Fruit fly (Drosophila melanogaster) whole organism, embryonic: ENCODE results near the gene CG4456.

ENCODE experiments used
- ATbp ChIP-seq: fragments of 200-800 bp; sonication (Bioruptor generic); optimal IDR thresholded peaks from 2 replicates; lab custom pipeline; 2017; ENCODE audit warnings: missing biosample characterization, mild to moderate bottlenecking, missing genetic modification characterization, missing genetic modification reagents
- Ada2b ChIP-seq: fragments of 200-800 bp; sonication (Bioruptor generic); IDR thresholded peaks from 2 replicates; pipeline ENCODE4 v1.3.6; 2022; ENCODE audit warnings: missing biosample characterization, missing genetic modification characterization
- B-H2 ChIP-seq: fragments of 200-800 bp; sonication (Bioruptor generic); optimal IDR thresholded peaks from 2 replicates; lab custom pipeline; 2018; ENCODE audit warnings: missing biosample characterization, mild to moderate bottlenecking, missing genetic modification characterization
- CG10209 ChIP-seq: fragments of 200-800 bp; sonication (Bioruptor generic); optimal IDR thresholded peaks from 3 replicates; lab custom pipeline; 2017; ENCODE audit warnings: missing biosample characterization, mild to moderate bottlenecking, missing genetic modification characterization, missing genetic modification reagents
- CG11398 ChIP-seq: fragments of 200-800 bp; sonication (Bioruptor generic); optimal IDR thresholded peaks from 2 replicates; lab custom pipeline; 2016; ENCODE audit warnings: missing biosample characterization, missing genetic modification characterization
- CG13624 ChIP-seq: fragments of 200-800 bp; sonication (Bioruptor generic); optimal IDR thresholded peaks from 2 replicates; lab custom pipeline; 2016; ENCODE audit warnings: missing biosample characterization, missing genetic modification characterization
- CG2199 ChIP-seq: fragments of 200-800 bp; sonication (Bioruptor generic); IDR thresholded peaks from 3 replicates; pipeline ENCODE4 v1.3.6; 2022; ENCODE audit warnings: missing biosample characterization, missing genetic modification characterization
- CG2875 ChIP-seq: fragments of 200-800 bp; sonication (Bioruptor generic); optimal IDR thresholded peaks from 2 replicates; lab custom pipeline; 2017; ENCODE audit warnings: missing biosample characterization, mild to moderate bottlenecking, missing genetic modification characterization, missing genetic modification reagents
- CG30403 ChIP-seq: fragments of 200-800 bp; sonication (Bioruptor generic); optimal IDR thresholded peaks from 3 replicates; lab custom pipeline; 2016; ENCODE audit warnings: missing biosample characterization, missing genetic modification characterization
- CG3065 ChIP-seq: fragments of 200-800 bp; sonication (Bioruptor generic); optimal IDR thresholded peaks from 2 replicates; lab custom pipeline; 2016; ENCODE audit warnings: missing biosample characterization, missing genetic modification characterization
- CG31441 ChIP-seq: fragments of 200-800 bp; sonication (Bioruptor generic); IDR thresholded peaks from 2 replicates; pipeline ENCODE4 v1.3.6; 2022; ENCODE audit warnings: missing biosample characterization, missing genetic modification characterization
- CG3163 ChIP-seq: fragments of 200-800 bp; sonication (Bioruptor generic); optimal IDR thresholded peaks from 3 replicates; lab custom pipeline; 2016; ENCODE audit warnings: missing biosample characterization, missing genetic modification characterization
- CG33557 ChIP-seq: fragments of 200-800 bp; sonication (Bioruptor generic); optimal IDR thresholded peaks from 2 replicates; lab custom pipeline; 2019; ENCODE audit warnings: missing biosample characterization, mild to moderate bottlenecking, missing genetic modification characterization, moderate library complexity
- CG4282 ChIP-seq: fragments of 200-800 bp; sonication (Bioruptor generic); optimal IDR thresholded peaks from 2 replicates; lab custom pipeline; 2016; ENCODE audit warnings: missing biosample characterization, missing genetic modification characterization
- CG4707 ChIP-seq: fragments of 200-800 bp; sonication (Bioruptor generic); optimal IDR thresholded peaks from 2 replicates; lab custom pipeline; 2018; ENCODE audit warnings: missing biosample characterization, mild to moderate bottlenecking, missing genetic modification characterization, moderate library complexity
- CG7372 ChIP-seq: fragments of 200-800 bp; sonication (Bioruptor generic); IDR thresholded peaks from 2 replicates; pipeline ENCODE4 v1.3.6; 2022; ENCODE audit warnings: missing biosample characterization, missing genetic modification characterization
- CG8290 ChIP-seq, 3 experiments: fragments of 200-800 bp; sonication (Bioruptor generic); optimal IDR thresholded peaks; 2 replicates each; lab custom pipeline; 2016 to 2019; ENCODE audit warnings: missing biosample characterization in 3 of 3, missing genetic modification characterization in 3 of 3, mild to moderate bottlenecking in 2 of 3, moderate library complexity in 1 of 3
- CHES-1-like ChIP-seq: fragments of 200-800 bp; sonication (Bioruptor generic); optimal IDR thresholded peaks from 2 replicates; lab custom pipeline; 2016; ENCODE audit warnings: missing biosample characterization, missing genetic modification characterization
- CrebB ChIP-seq: fragments of 200-800 bp; sonication (Bioruptor generic); optimal IDR thresholded peaks from 3 replicates; lab custom pipeline; 2018; ENCODE audit warnings: missing biosample characterization, mild to moderate bottlenecking, missing genetic modification characterization
- D19A ChIP-seq: fragments of 200-800 bp; optimal IDR thresholded peaks from 3 replicates; lab custom pipeline; 2019; ENCODE audit warnings: missing biosample characterization, mild to moderate bottlenecking, missing genetic modification characterization, moderate library complexity
- Fer1 ChIP-seq: fragments of 200-800 bp; sonication (Bioruptor generic); optimal IDR thresholded peaks from 2 replicates; lab custom pipeline; 2017; ENCODE audit warnings: missing biosample characterization, mild to moderate bottlenecking, missing genetic modification characterization
- HmgD ChIP-seq: fragments of 200-800 bp; sonication (Bioruptor generic); optimal IDR thresholded peaks from 3 replicates; lab custom pipeline; 2016; ENCODE audit warnings: missing biosample characterization, missing genetic modification characterization
- HmgZ ChIP-seq: fragments of 200-800 bp; sonication (Bioruptor generic); optimal IDR thresholded peaks from 2 replicates; lab custom pipeline; 2018; ENCODE audit warnings: missing biosample characterization, mild to moderate bottlenecking, missing genetic modification characterization
- Mes4 ChIP-seq: fragments of 200-800 bp; sonication (Bioruptor generic); optimal IDR thresholded peaks from 2 replicates; lab custom pipeline; 2016; ENCODE audit warnings: missing biosample characterization, missing genetic modification characterization
- NC2α ChIP-seq: fragments of 200-800 bp; sonication (Bioruptor generic); optimal IDR thresholded peaks from 2 replicates; lab custom pipeline; 2016; ENCODE audit warnings: missing biosample characterization, missing genetic modification characterization
- NFAT ChIP-seq: fragments of 200-800 bp; sonication (Bioruptor generic); IDR thresholded peaks from 2 replicates; pipeline ENCODE4 v1.3.6; 2022; ENCODE audit warnings: missing biosample characterization, missing genetic modification characterization
- Nf-YB ChIP-seq: fragments of 200-800 bp; sonication (Bioruptor generic); optimal IDR thresholded peaks from 3 replicates; lab custom pipeline; 2019; ENCODE audit warnings: missing biosample characterization, mild to moderate bottlenecking, missing genetic modification characterization, moderate library complexity
- NfI ChIP-seq: fragments of 200-800 bp; sonication (Bioruptor generic); optimal IDR thresholded peaks from 3 replicates; lab custom pipeline; 2018; ENCODE audit warnings: missing biosample characterization, mild to moderate bottlenecking, missing genetic modification characterization, moderate library complexity
- PHDP ChIP-seq: fragments of 200-800 bp; sonication (Bioruptor generic); optimal IDR thresholded peaks from 3 replicates; lab custom pipeline; 2018; ENCODE audit warnings: missing biosample characterization, mild to moderate bottlenecking, missing genetic modification characterization, moderate library complexity
- bsh ChIP-seq, 2 experiments: fragments of 200-800 bp; sonication (Bioruptor generic); optimal IDR thresholded peaks; 2 replicates each; lab custom pipeline; 2017 to 2018; ENCODE audit warnings: mild to moderate bottlenecking in 2 of 2, missing biosample characterization in 2 of 2, missing genetic modification characterization in 2 of 2, moderate library complexity in 1 of 2
- cato ChIP-seq: fragments of 200-800 bp; sonication (Bioruptor generic); optimal IDR thresholded peaks from 2 replicates; lab custom pipeline; 2016; ENCODE audit warnings: missing biosample characterization, missing genetic modification characterization, borderline replicate concordance
- chinmo ChIP-seq: fragments of 200-800 bp; sonication (Bioruptor generic); IDR thresholded peaks from 4 replicates; pipeline ENCODE4 v1.3.6; 2022; ENCODE audit warnings: missing biosample characterization, missing genetic modification characterization; ENCODE audit not compliant: partially characterized antibody
- crol ChIP-seq: fragments of 200-800 bp; sonication (Bioruptor generic); IDR thresholded peaks from 2 replicates; pipeline ENCODE4 v1.3.6; 2022; ENCODE audit warnings: missing biosample characterization, missing genetic modification characterization
- dpn ChIP-seq, 2 experiments: fragments of 200-800 bp; sonication (Bioruptor generic); optimal IDR thresholded peaks; 3 replicates each; lab custom pipeline; 2016; ENCODE audit warnings: missing biosample characterization in 2 of 2, missing genetic modification characterization in 2 of 2
- eyg ChIP-seq: fragments of 200-800 bp; sonication (Bioruptor generic); optimal IDR thresholded peaks from 3 replicates; lab custom pipeline; 2016; ENCODE audit warnings: missing biosample characterization, missing genetic modification characterization
- ftz-f1 ChIP-seq: fragments of 200-800 bp; sonication (Bioruptor generic); optimal IDR thresholded peaks from 2 replicates; lab custom pipeline; 2016; ENCODE audit warnings: missing biosample characterization, missing genetic modification characterization
- ham ChIP-seq: fragments of 200-800 bp; sonication (Bioruptor generic); IDR thresholded peaks from 2 replicates; pipeline ENCODE4 v1.3.6; 2022; ENCODE audit warnings: missing biosample characterization, missing genetic modification characterization
- kay ChIP-seq: fragments of 200-800 bp; sonication (Bioruptor generic); optimal IDR thresholded peaks from 2 replicates; lab custom pipeline; 2016; ENCODE audit warnings: missing biosample characterization, missing genetic modification characterization
- nmo ChIP-seq: fragments of 200-800 bp; sonication (Bioruptor generic); optimal IDR thresholded peaks from 2 replicates; lab custom pipeline; 2018; ENCODE audit warnings: missing biosample characterization, mild to moderate bottlenecking, missing genetic modification characterization, moderate library complexity
- pita ChIP-seq: fragments of 200-800 bp; sonication (Bioruptor generic); optimal IDR thresholded peaks from 2 replicates; lab custom pipeline; 2017; ENCODE audit warnings: missing biosample characterization, mild to moderate bottlenecking, missing genetic modification characterization
- pros ChIP-seq: fragments of 200-800 bp; sonication (Bioruptor generic); optimal IDR thresholded peaks from 3 replicates; lab custom pipeline; 2019; ENCODE audit warnings: missing biosample characterization, mild to moderate bottlenecking, missing genetic modification characterization, moderate library complexity
- ro ChIP-seq: fragments of 200-800 bp; sonication (Bioruptor generic); IDR thresholded peaks from 2 replicates; pipeline ENCODE4 v1.3.6; 2022; ENCODE audit warnings: missing biosample characterization, missing genetic modification characterization
- run ChIP-seq: fragments of 200-800 bp; sonication (Bioruptor generic); optimal IDR thresholded peaks from 3 replicates; lab custom pipeline; 2018; ENCODE audit warnings: missing biosample characterization, mild to moderate bottlenecking, missing genetic modification characterization
- stwl ChIP-seq: fragments of 200-800 bp; sonication (Bioruptor generic); optimal IDR thresholded peaks from 3 replicates; lab custom pipeline; 2018; ENCODE audit warnings: missing biosample characterization, mild to moderate bottlenecking, missing genetic modification characterization, moderate library complexity
- wek ChIP-seq: fragments of 200-800 bp; sonication (Bioruptor generic); optimal IDR thresholded peaks from 3 replicates; lab custom pipeline; 2018; ENCODE audit warnings: missing biosample characterization, mild to moderate bottlenecking, missing genetic modification characterization, moderate library complexity
- zen2 ChIP-seq: fragments of 200-800 bp; sonication (Bioruptor generic); IDR thresholded peaks from 3 replicates; pipeline ENCODE4 v1.3.6; 2022; ENCODE audit warnings: missing biosample characterization, missing genetic modification characterization; ENCODE audit not compliant: partially characterized antibody
- zf30C ChIP-seq: fragments of 200-800 bp; sonication (Bioruptor generic); optimal IDR thresholded peaks from 3 replicates; lab custom pipeline; 2018; ENCODE audit warnings: missing biosample characterization, mild to moderate bottlenecking, missing genetic modification characterization

Gene CG4456

dm6 chr3L:9343963-9344362 is 28.6 kb upstream of the CG4456 start:
- TF ChIP-seq NC2α (GFP tag; lab: Kevin White, UChicago) (no peak), PHDP (tag; lab: Kevin White, UChicago) (no peak), ro (GFP tag; lab: Robert Waterston, UW) (no peak), CG31441 (no peak), CG7372 (GFP tag; lab: Robert Waterston, UW) (no peak), ham (GFP tag; lab: Robert Waterston, UW) (no peak), CG4282 (GFP tag; lab: Kevin White, UChicago) (no peak), HmgD (GFP tag; lab: Kevin White, UChicago) (no peak), zf30C (GFP tag; lab: Kevin White, UChicago) (no peak), CG10209 (GFP tag; lab: Kevin White, UChicago) (no peak), cato (GFP tag; lab: Kevin White, UChicago) (no peak), kay (no peak), dpn (GFP tag; optimal IDR thresholded peaks at IDR 0.05; lab: Kevin White, UChicago) (no peak), CG4707 (GFP tag; lab: Kevin White, UChicago) (no peak), D19A (tag; lab: Kevin White, UChicago) (no peak), CG2199 (GFP tag; lab: Robert Waterston, UW) (no peak), bsh (GFP tag; optimal IDR thresholded peaks at IDR 0.05; lab: Kevin White, UChicago) (no peak)
- TF ChIP-seq, all 482 proteins: peak for 0

- TF ChIP-seq stwl (tag; lab: Kevin White, UChicago), result peak; percentile 55
- no peak for TF ChIP-seq CG11398 (GFP tag; lab: Kevin White, UChicago)
These were observed 27.4 kb upstream of the CG4456 start for dm6 chr3L:9345157-9345556.

DNA sequence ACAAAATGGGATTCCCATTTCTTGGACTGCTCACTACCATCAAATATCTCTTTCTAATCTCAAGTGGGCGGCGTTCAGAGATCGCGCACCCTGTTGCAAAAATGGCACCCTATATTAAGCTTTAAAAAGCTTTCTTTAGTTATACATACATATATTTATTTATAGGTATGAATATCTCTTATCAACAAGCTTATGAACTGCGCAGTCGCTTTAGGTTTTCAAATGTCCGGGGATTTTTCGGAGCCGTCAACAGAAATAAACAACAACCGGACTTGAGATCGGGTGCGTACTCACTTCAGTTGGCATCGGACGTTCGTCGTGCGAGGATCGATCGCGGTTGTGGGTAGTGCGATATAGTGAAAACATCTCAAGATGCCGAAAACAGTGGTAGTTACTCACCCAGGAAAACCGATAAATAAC is 23.2 kb upstream of the CG4456 start, which contains the start of gene PGRP-LF:
Gene PGRP-LF, plus strand, starts transcription at position 296 of the 420 bp plus-strand sequence.
- TF ChIP-seq chinmo (GFP tag; lab: Robert Waterston, UW) (peak; percentile 89; the same call in 3 of the 4 replicates), ATbp (GFP tag; lab: Kevin White, UChicago) (no peak), Fer1 (peak; percentile 52), Ada2b (GFP tag; lab: Robert Waterston, UW) (no peak), HmgZ (tag; lab: Kevin White, UChicago) (peak; percentile 63), NFAT (GFP tag; lab: Robert Waterston, UW) (peak; percentile 21; the same call in 1 of the 2 replicates), run (tag; lab: Kevin White, UChicago) (no peak), pros (GFP tag; lab: Kevin White, UChicago) (peak; percentile 58), PHDP (tag; lab: Kevin White, UChicago) (peak; percentile 48), CG3065 (GFP tag; lab: Kevin White, UChicago) (no peak), zen2 (GFP tag; lab: Robert Waterston, UW) (peak; percentile 37; the same call in 1 of the 3 replicates), eyg (GFP tag; lab: Kevin White, UChicago) (no peak), CG8290 (GFP tag; optimal IDR thresholded peaks at IDR 0.05; lab: Kevin White, UChicago) (no peak), CG8290 (tag; optimal IDR thresholded peaks at IDR 0.05; lab: Kevin White, UChicago) (peak in 1 of 2 experiments; percentile 46), CrebB (tag; lab: Kevin White, UChicago) (peak; percentile 10), ftz-f1 (GFP tag; lab: Kevin White, UChicago) (peak; percentile 49), crol (GFP tag; lab: Robert Waterston, UW) (no peak), pita (GFP tag; lab: Kevin White, UChicago) (no peak), Mes4 (GFP tag; lab: Kevin White, UChicago) (no peak), CG13624 (GFP tag; lab: Kevin White, UChicago) (peak; percentile 82), NfI (peak; percentile 6), CG2875 (GFP tag; lab: Kevin White, UChicago) (no peak), B-H2 (peak; percentile 64), CG3163 (peak; percentile 5), CG33557 (no peak), wek (GFP tag; lab: Kevin White, UChicago) (no peak), Nf-YB (GFP tag; lab: Kevin White, UChicago) (peak; percentile 58), CG30403 (GFP tag; lab: Kevin White, UChicago) (no peak), nmo (GFP tag; lab: Kevin White, UChicago) (no peak), kay (peak; percentile 36), CHES-1-like (peak; percentile 22)
